Fruit fly (Drosophila melanogaster) S2 (cell line): ENCODE data around the gene CG34015.

Experiments used
- CG8478 ChIP-seq: fragments of >200 bp; optimal IDR thresholded peaks from 2 replicates; lab custom pipeline; 2018
- CTCF ChIP-seq, 2 experiments: fragments of >200 bp; optimal IDR thresholded peaks; 2 replicates each; lab custom pipeline; 2018

CG34015 gene

dm6 chrX:16421899-16422412 lies 26.1 kb downstream of the CG34015 start, which contains the start of gene AnxB11:
Gene AnxB11 (minus strand): TSS chrX:16422265.
- no peak for TF ChIP-seq CTCF (optimal IDR thresholded peaks at IDR 0.05; lab: Kevin White, UChicago)
- TF ChIP-seq CG8478 (lab: Kevin White, UChicago): no peak

- TF ChIP-seq CTCF (optimal IDR thresholded peaks at IDR 0.05; lab: Kevin White, UChicago) (no peak), CG8478 (lab: Kevin White, UChicago) (no peak)
Measured at dm6 chrX:16420878-16421277, 27.2 kb downstream of the CG34015 start.

- TF ChIP-seq CG8478 (lab: Kevin White, UChicago) (no peak), CTCF (optimal IDR thresholded peaks at IDR 0.05; lab: Kevin White, UChicago) (no peak)
Measured at dm6 chrX:16420048-16420447, 28.1 kb downstream of the CG34015 start.

- no peak for TF ChIP-seq CTCF (optimal IDR thresholded peaks at IDR 0.05; lab: Kevin White, UChicago)
- no peak for TF ChIP-seq CG8478 (lab: Kevin White, UChicago)
Measured at dm6 chrX:16414451-16415368, 33.4 kb downstream of the CG34015 start, which contains the start of gene Traf-like. Gene Traf-like (plus strand): TSS chrX:16415046.

dm6 chrX:16406083-16406482 lies 42.0 kb downstream of the CG34015 start:
- TF ChIP-seq CG8478 (lab: Kevin White, UChicago) (no peak), CTCF (optimal IDR thresholded peaks at IDR 0.05; lab: Kevin White, UChicago) (no peak)

- TF ChIP-seq CTCF (optimal IDR thresholded peaks at IDR 0.05; lab: Kevin White, UChicago) (no peak), CG8478 (lab: Kevin White, UChicago) (no peak)
Measured at dm6 chrX:16405209-16405608, 42.9 kb downstream of the CG34015 start, which contains the start of gene CG4301. Gene CG4301 (plus strand): TSS chrX:16405509.

- TF ChIP-seq CTCF (optimal IDR thresholded peaks at IDR 0.05; lab: Kevin White, UChicago) (no peak), CG8478 (lab: Kevin White, UChicago) (no peak)
Measured at dm6 chrX:16404803-16405202, 43.3 kb downstream of the CG34015 start, which contains the start of gene CG9981. Gene CG9981 (minus strand): TSS chrX:16405122.

dm6 chrX:16403811-16404420 lies 44.2 kb downstream of the CG34015 start:
- TF ChIP-seq CTCF (optimal IDR thresholded peaks at IDR 0.05; lab: Kevin White, UChicago): no peak
- no peak for TF ChIP-seq CG8478 (lab: Kevin White, UChicago)
